Fruit fly (Drosophila melanogaster): Measurements from ENCODE around the gene CG8560.

CG8560 gene

dm6 chr3L:7356386-7357117 is 47.4 kb downstream of the CG8560 start, which contains the start of gene CTCF:
CTCF (minus strand) TSS chr3L:7356713.
- TF ChIP-seq CG12605 (GFP tag; IDR thresholded peaks at IDR 0.05) (no peak), CG32121 (GFP tag; IDR thresholded peaks at IDR 0.05) (no peak), CG9948 (tag; optimal IDR thresholded peaks at IDR 0.05) (peak; percentile 12), CG15710 (tag; optimal IDR thresholded peaks at IDR 0.05) (peak; percentile 13), gl (tag; optimal IDR thresholded peaks at IDR 0.05) (no peak), fd96Ca (GFP tag; IDR thresholded peaks at IDR 0.05) (peak; percentile 30; the same call in 1 of the 3 replicates)

Data from whole organism, pupa.